Worm (Caenorhabditis elegans) whole organism, late embryonic: ENCODE results near the gene bus-2.
A peak's percentile ranks its signal among the peaks of the same experiment; 100 is the strongest.

Source experiments
- C08G9.2 ChIP-seq: sonication (generic microtip); optimal IDR thresholded peaks from 2 replicates; lab custom pipeline; 2016; ENCODE audit warnings: mild to moderate bottlenecking, missing genetic modification characterization, moderate library complexity, missing compliant biosample characterization
- C38D4.7 ChIP-seq: fragments of 200-800 bp; sonication (Bioruptor generic); optimal IDR thresholded peaks from 2 replicates; lab custom pipeline; 2018; ENCODE audit warnings: mild to moderate bottlenecking, missing genetic modification characterization, moderate library complexity, missing compliant biosample characterization
- K02D7.2 ChIP-seq: sonication (generic microtip); optimal IDR thresholded peaks from 2 replicates; lab custom pipeline; 2017; ENCODE audit warnings: mild to moderate bottlenecking, missing genetic modification characterization, missing compliant biosample characterization
- K09A11.1 ChIP-seq: sonication (generic microtip); optimal IDR thresholded peaks from 2 replicates; lab custom pipeline; 2017; ENCODE audit warnings: antibody characterized with exemption, mild to moderate bottlenecking, missing genetic modification characterization, missing compliant biosample characterization; ENCODE audit not compliant: insufficient read depth
- T23F11.4 ChIP-seq: fragments of 200-800 bp; sonication (Bioruptor generic); optimal IDR thresholded peaks from 2 replicates; lab custom pipeline; 2018; ENCODE audit warnings: mild to moderate bottlenecking, missing genetic modification characterization, missing compliant biosample characterization
- ahr-1 ChIP-seq: sonication (generic microtip); optimal IDR thresholded peaks from 2 replicates; lab custom pipeline; 2016; ENCODE audit warnings: missing genetic modification characterization, missing compliant biosample characterization
- ama-1 ChIP-seq: fragments of 150-350 bp; optimal IDR thresholded peaks from 2 replicates; lab custom pipeline; 2014
- ceh-18 ChIP-seq: sonication (generic microtip); optimal IDR thresholded peaks from 2 replicates; lab custom pipeline; 2016; ENCODE audit warnings: missing genetic modification characterization, missing compliant biosample characterization
- ceh-19 ChIP-seq: fragments of 200-800 bp; sonication (Bioruptor generic); optimal IDR thresholded peaks from 2 replicates; lab custom pipeline; 2018; ENCODE audit warnings: mild to moderate bottlenecking, missing genetic modification characterization, missing compliant biosample characterization
- ceh-22 ChIP-seq: sonication (generic microtip); optimal IDR thresholded peaks from 2 replicates; lab custom pipeline; 2017; ENCODE audit warnings: missing biosample characterization, missing genetic modification characterization
- ceh-24 ChIP-seq: sonication (generic microtip); optimal IDR thresholded peaks from 2 replicates; lab custom pipeline; 2016; ENCODE audit warnings: mild to moderate bottlenecking, missing genetic modification characterization, missing compliant biosample characterization
- ceh-31 ChIP-seq: sonication (generic microtip); optimal IDR thresholded peaks from 2 replicates; lab custom pipeline; 2016; ENCODE audit warnings: missing genetic modification characterization, missing compliant biosample characterization
- ceh-34 ChIP-seq: sonication (generic microtip); optimal IDR thresholded peaks from 2 replicates; lab custom pipeline; 2016; ENCODE audit warnings: mild to moderate bottlenecking, missing genetic modification characterization, missing compliant biosample characterization
- dmd-4 ChIP-seq: sonication (generic microtip); optimal IDR thresholded peaks from 2 replicates; lab custom pipeline; 2016; ENCODE audit warnings: borderline replicate concordance, missing genetic modification characterization, missing compliant biosample characterization
- dve-1 ChIP-seq: sonication (generic microtip); optimal IDR thresholded peaks from 2 replicates; lab custom pipeline; 2017; ENCODE audit warnings: antibody characterized with exemption, mild to moderate bottlenecking, missing genetic modification characterization, missing compliant biosample characterization
- elt-2 ChIP-seq: sonication (generic microtip); optimal IDR thresholded peaks from 2 replicates; lab custom pipeline; 2016; ENCODE audit warnings: missing genetic modification reagents, missing genetic modification characterization, missing compliant biosample characterization
- fkh-10 ChIP-seq: fragments of 150-350 bp; optimal IDR thresholded peaks from 2 replicates; lab custom pipeline; 2014; ENCODE audit warnings: missing biosample characterization, missing genetic modification reagents, missing genetic modification characterization
- fkh-6 ChIP-seq: sonication (generic microtip); optimal IDR thresholded peaks from 2 replicates; lab custom pipeline; 2016; ENCODE audit warnings: missing genetic modification characterization, missing compliant biosample characterization
- gmeb-2 ChIP-seq: sonication (generic microtip); optimal IDR thresholded peaks from 2 replicates; lab custom pipeline; 2016; ENCODE audit warnings: missing genetic modification characterization, inconsistent platforms, missing compliant biosample characterization
- hlh-6 ChIP-seq: sonication (generic microtip); optimal IDR thresholded peaks from 2 replicates; lab custom pipeline; 2016; ENCODE audit warnings: missing genotype, missing genetic modification characterization, missing compliant biosample characterization
- madf-2 ChIP-seq: sonication (generic microtip); optimal IDR thresholded peaks from 2 replicates; lab custom pipeline; 2017; ENCODE audit warnings: missing genetic modification characterization, missing compliant biosample characterization
- nfya-1 ChIP-seq: sonication (generic microtip); optimal IDR thresholded peaks from 2 replicates; lab custom pipeline; 2017; ENCODE audit warnings: missing genetic modification characterization, mild to moderate bottlenecking, missing compliant biosample characterization, antibody characterized with exemption, moderate library complexity
- nhr-232 ChIP-seq: sonication (generic microtip); optimal IDR thresholded peaks from 2 replicates; lab custom pipeline; 2016; ENCODE audit warnings: missing genetic modification characterization, missing compliant biosample characterization
- npax-4 ChIP-seq: sonication (generic microtip); optimal IDR thresholded peaks from 2 replicates; lab custom pipeline; 2016; ENCODE audit warnings: missing genetic modification characterization, missing compliant biosample characterization
- pag-3 ChIP-seq: sonication (generic microtip); optimal IDR thresholded peaks from 2 replicates; lab custom pipeline; 2016; ENCODE audit warnings: missing compliant biosample characterization, missing genetic modification characterization, borderline replicate concordance
- pat-9 ChIP-seq: fragments of 200-800 bp; sonication (Bioruptor generic); optimal IDR thresholded peaks from 2 replicates; lab custom pipeline; 2018; ENCODE audit warnings: mild to moderate bottlenecking, missing genetic modification characterization, moderate library complexity, missing compliant biosample characterization
- pha-2 ChIP-seq: sonication (generic microtip); optimal IDR thresholded peaks from 2 replicates; lab custom pipeline; 2017; ENCODE audit warnings: mild to moderate bottlenecking, missing genetic modification characterization, missing compliant biosample characterization
- pqm-1 ChIP-seq: sonication (generic microtip); optimal IDR thresholded peaks from 2 replicates; lab custom pipeline; 2016; ENCODE audit warnings: missing genetic modification characterization, missing compliant biosample characterization
- sdc-2 ChIP-seq: sonication (generic microtip); optimal IDR thresholded peaks from 2 replicates; lab custom pipeline; 2016; ENCODE audit warnings: missing genotype, missing genetic modification characterization, missing compliant biosample characterization
- sox-2 ChIP-seq: fragments of 200-800 bp; sonication (Bioruptor generic); IDR thresholded peaks from 2 replicates; pipeline ENCODE4 v1.3.6; 2022; ENCODE audit warnings: missing genetic modification reagents, missing genetic modification characterization, missing compliant biosample characterization
- sox-4 ChIP-seq: sonication (generic microtip); optimal IDR thresholded peaks from 2 replicates; lab custom pipeline; 2017; ENCODE audit warnings: mild to moderate bottlenecking, missing genetic modification characterization, inconsistent platforms, missing compliant biosample characterization
- syd-9 ChIP-seq: sonication (generic microtip); optimal IDR thresholded peaks from 2 replicates; lab custom pipeline; 2016; ENCODE audit warnings: mild to moderate bottlenecking, missing genetic modification characterization, moderate library complexity, missing compliant biosample characterization
- tbx-2 ChIP-seq: sonication (generic microtip); optimal IDR thresholded peaks from 2 replicates; lab custom pipeline; 2016; ENCODE audit warnings: missing genetic modification characterization, missing compliant biosample characterization
- tbx-7 ChIP-seq: sonication (generic microtip); optimal IDR thresholded peaks from 2 replicates; lab custom pipeline; 2016; ENCODE audit warnings: missing genotype, missing genetic modification characterization, missing compliant biosample characterization
- unc-42 ChIP-seq: sonication (generic microtip); optimal IDR thresholded peaks from 2 replicates; lab custom pipeline; 2016; ENCODE audit warnings: missing genotype, missing genetic modification characterization, missing compliant biosample characterization
- ztf-16 ChIP-seq: sonication (generic microtip); optimal IDR thresholded peaks from 2 replicates; lab custom pipeline; 2017; ENCODE audit warnings: missing genetic modification characterization, missing compliant biosample characterization

Gene bus-2

ce11 chrIV:1687151-1687550, 12.5 kb upstream of the bus-2 start (continued):
- TF ChIP-seq ceh-34 (tag; lab: Kevin White, UChicago): peak; percentile 64
- TF ChIP-seq madf-2 (tag; lab: Kevin White, UChicago): no peak
- TF ChIP-seq gmeb-2 (tag; lab: Kevin White, UChicago): peak; percentile 46
- no peak for TF ChIP-seq sox-2
- peak; percentile 47 for TF ChIP-seq pha-2

- TF ChIP-seq dmd-4 (no peak), unc-42 (tag; lab: Kevin White, UChicago) (peak; percentile 80)
- TF ChIP-seq, all 69 proteins: peak for 1
Observed at ce11 chrIV:1691651-1692050, 8.0 kb upstream of the bus-2 start.

ce11 chrIV:1706996-1707395, 7.3 kb downstream of the bus-2 start, which contains the start of gene K08D12.4:
Gene K08D12.4 (plus strand): TSS chrIV:1707296.
- TF ChIP-seq fkh-10: no peak
- TF ChIP-seq dve-1 (tag; lab: Kevin White, UChicago): no peak
- no peak for TF ChIP-seq C08G9.2 (tag; lab: Kevin White, UChicago)
- TF ChIP-seq ztf-16 (tag; lab: Kevin White, UChicago): no peak
- no peak for TF ChIP-seq ceh-24 (tag; lab: Kevin White, UChicago)
- TF ChIP-seq pat-9 (tag; lab: Kevin White, UChicago): no peak
- TF ChIP-seq ama-1 (lab: Kevin White, UChicago): no peak
- no peak for TF ChIP-seq ceh-22 (tag; lab: Kevin White, UChicago)
- no peak for TF ChIP-seq ceh-19

ce11 chrIV:1707960-1708359, 8.3 kb downstream of the bus-2 start:
- TF ChIP-seq K02D7.2 (tag; lab: Kevin White, UChicago) (no peak), sox-4 (tag; lab: Kevin White, UChicago) (no peak), npax-4 (tag; lab: Kevin White, UChicago) (no peak), fkh-6 (no peak), pqm-1 (tag; lab: Kevin White, UChicago) (no peak), ama-1 (lab: Kevin White, UChicago) (no peak), hlh-6 (no peak), nfya-1 (tag; lab: Kevin White, UChicago) (no peak), elt-2 (no peak)
- TF ChIP-seq, all 69 proteins: peak for 0

- peak; percentile 19 for TF ChIP-seq ceh-31 (tag; lab: Kevin White, UChicago)
- no peak for TF ChIP-seq pha-2
Observed at ce11 chrIV:1708426-1708826, 8.7 kb downstream of the bus-2 start.

- TF ChIP-seq T23F11.4 (GFP tag; lab: Kevin White, UChicago) (no peak), K09A11.1 (tag; lab: Kevin White, UChicago) (no peak), nhr-232 (tag; lab: Kevin White, UChicago) (no peak), tbx-2 (no peak), ceh-22 (tag; lab: Kevin White, UChicago) (no peak), syd-9 (no peak), ceh-18 (tag; lab: Kevin White, UChicago) (no peak), ahr-1 (tag; lab: Kevin White, UChicago) (no peak), pag-3 (tag; lab: Kevin White, UChicago) (no peak), tbx-7 (no peak), sdc-2 (tag; lab: Kevin White, UChicago) (no peak), K02D7.2 (tag; lab: Kevin White, UChicago) (no peak), ceh-34 (tag; lab: Kevin White, UChicago) (no peak), sox-4 (tag; lab: Kevin White, UChicago) (no peak), C38D4.7 (GFP tag; lab: Kevin White, UChicago) (no peak)
Observed at ce11 chrIV:1709002-1709401, 9.3 kb downstream of the bus-2 start.
